Worm (Caenorhabditis elegans) whole organism, L4 larva: Measurements from ENCODE around the gene T28B11.1.

Experiments
- F44E2.7 ChIP-seq: fragments of 200-800 bp; sonication (Bioruptor generic); IDR thresholded peaks from 2 replicates; pipeline ENCODE4 v2.1.2; 2022; ENCODE audit warnings: missing genetic modification characterization, missing compliant biosample characterization
- R02D3.7 ChIP-seq: fragments of 150-350 bp; sonication (generic microtip); optimal IDR thresholded peaks from 3 replicates; lab custom pipeline; 2014; ENCODE audit warnings: missing biosample characterization, missing genetic modification characterization
- Y105C5A.15 ChIP-seq: fragments of 200-800 bp; sonication (Bioruptor generic); IDR thresholded peaks from 2 replicates; pipeline ENCODE4 v1.3.6; 2022; ENCODE audit warnings: missing genetic modification characterization, missing compliant biosample characterization
- Y48G9A.11 ChIP-seq: fragments of 200-800 bp; sonication (Bioruptor generic); IDR thresholded peaks from 2 replicates; pipeline ENCODE4 v1.3.6; 2022; ENCODE audit warnings: missing genetic modification reagents, missing genetic modification characterization, missing compliant biosample characterization
- Y5F2A.4 ChIP-seq: fragments of 200-800 bp; sonication (Bioruptor generic); optimal IDR thresholded peaks from 2 replicates; lab custom pipeline; 2018; ENCODE audit warnings: mild to moderate bottlenecking, missing genetic modification characterization, missing compliant biosample characterization
- ZK337.2 ChIP-seq: fragments of 200-800 bp; sonication (Bioruptor generic); IDR thresholded peaks from 2 replicates; pipeline ENCODE4 v1.3.6; 2022; ENCODE audit warnings: missing genetic modification reagents, missing genetic modification characterization, missing compliant biosample characterization
- aha-1 ChIP-seq: fragments of 150-350 bp; peaks from one replicate; lab custom pipeline; 2014; ENCODE audit warnings: missing biosample characterization, missing genetic modification characterization
- attf-4 ChIP-seq: sonication (generic microtip); optimal IDR thresholded peaks from 3 replicates; lab custom pipeline; 2017; ENCODE audit warnings: missing biosample characterization, missing genetic modification characterization
- ceh-20 ChIP-seq: fragments of 200-800 bp; sonication (Bioruptor generic); IDR thresholded peaks from 2 replicates; pipeline ENCODE4 v1.3.6; 2022; ENCODE audit warnings: missing genetic modification reagents, missing genetic modification characterization, missing compliant biosample characterization
- ces-1 ChIP-seq: fragments of 150-350 bp; sonication (generic microtip); optimal IDR thresholded peaks from 4 replicates; lab custom pipeline; 2014; ENCODE audit warnings: missing biosample characterization, missing genetic modification reagents, missing genetic modification characterization
- daf-16 ChIP-seq, 3 experiments: sonication (generic microtip); optimal IDR thresholded peaks; 2 replicates each; lab custom pipeline; 2016 to 2017; ENCODE audit warnings: missing genetic modification characterization in 3 of 3, missing genetic modification reagents in 3 of 3, mild to moderate bottlenecking in 2 of 3, missing compliant biosample characterization in 2 of 3, missing biosample characterization in 1 of 3, moderate library complexity in 1 of 3
- daf-8 ChIP-seq: fragments of 200-800 bp; sonication (Bioruptor generic); IDR thresholded peaks from 2 replicates; pipeline ENCODE4 v1.3.6; 2022; ENCODE audit warnings: missing genetic modification characterization, missing compliant biosample characterization
- dmd-8 ChIP-seq: fragments of 200-800 bp; sonication (Bioruptor generic); IDR thresholded peaks from 2 replicates; pipeline ENCODE4 v1.3.6; 2022; ENCODE audit warnings: missing genetic modification characterization, missing compliant biosample characterization
- dve-1 ChIP-seq: sonication (generic microtip); optimal IDR thresholded peaks from 2 replicates; lab custom pipeline; 2017; ENCODE audit warnings: antibody characterized with exemption, mild to moderate bottlenecking, missing genetic modification characterization, missing compliant biosample characterization; ENCODE audit not compliant: insufficient read depth
- egl-43 ChIP-seq: fragments of 200-800 bp; sonication (Bioruptor generic); IDR thresholded peaks from 2 replicates; pipeline ENCODE4 v1.3.6; 2022; ENCODE audit warnings: missing genetic modification reagents, missing genetic modification characterization, missing compliant biosample characterization
- gei-8 ChIP-seq: fragments of 200-800 bp; sonication (Bioruptor generic); optimal IDR thresholded peaks from 2 replicates; lab custom pipeline; 2018; ENCODE audit warnings: mild to moderate bottlenecking, missing genetic modification characterization, missing compliant biosample characterization
- hif-1 ChIP-seq, 2 experiments: sonication (generic microtip); optimal IDR thresholded peaks; 2 replicates each; lab custom pipeline; 2016 to 2017; ENCODE audit warnings: missing compliant biosample characterization in 2 of 2, missing genetic modification characterization in 2 of 2, missing genetic modification reagents in 2 of 2, missing genotype in 2 of 2, mild to moderate bottlenecking in 1 of 2
- hlh-11 ChIP-seq: fragments of 200-800 bp; sonication (Bioruptor generic); optimal IDR thresholded peaks from 2 replicates; lab custom pipeline; 2018; ENCODE audit warnings: mild to moderate bottlenecking, missing genetic modification characterization, missing compliant biosample characterization
- hlh-30 ChIP-seq: sonication (generic microtip); optimal IDR thresholded peaks from 2 replicates; lab custom pipeline; 2017; ENCODE audit warnings: antibody characterized with exemption, mild to moderate bottlenecking, missing genetic modification characterization, missing compliant biosample characterization; ENCODE audit not compliant: insufficient read depth
- hmg-1.1 ChIP-seq: fragments of 200-800 bp; sonication (Bioruptor generic); IDR thresholded peaks from 2 replicates; pipeline ENCODE4 v1.3.6; 2022; ENCODE audit warnings: missing genetic modification reagents, missing genetic modification characterization, missing compliant biosample characterization
- jun-1 ChIP-seq: fragments of 150-350 bp; optimal IDR thresholded peaks from 2 replicates; lab custom pipeline; 2014; ENCODE audit warnings: missing biosample characterization, missing genetic modification reagents, missing genetic modification characterization
- lim-7 ChIP-seq: fragments of 200-800 bp; sonication (Bioruptor generic); IDR thresholded peaks from 2 replicates; pipeline ENCODE4 v1.3.6; 2022; ENCODE audit warnings: missing genetic modification characterization, missing compliant biosample characterization
- lin-13 ChIP-seq: fragments of 150-350 bp; optimal IDR thresholded peaks from 2 replicates; lab custom pipeline; 2014; ENCODE audit warnings: missing biosample characterization, missing genetic modification reagents, missing genetic modification characterization
- madf-9 ChIP-seq: fragments of 200-800 bp; sonication (Bioruptor generic); conservative IDR thresholded peaks from 2 replicates; pipeline ENCODE4 v1.3.6; 2022; ENCODE audit warnings: missing genetic modification reagents, missing genetic modification characterization, missing compliant biosample characterization
- mdl-1 ChIP-seq, 2 experiments: fragments of 150-350 bp in 1 of 2; sonication (generic microtip) in 1 of 2; optimal IDR thresholded peaks; 2 replicates each; lab custom pipeline; 2014 to 2017; ENCODE audit warnings: missing biosample characterization in 2 of 2, missing genetic modification characterization in 2 of 2
- mdt-29 ChIP-seq: fragments of 200-800 bp; sonication (Bioruptor generic); IDR thresholded peaks from 2 replicates; pipeline ENCODE4 v1.3.6; 2022; ENCODE audit warnings: missing genetic modification reagents, missing genetic modification characterization, missing compliant biosample characterization
- mxl-3 ChIP-seq: fragments of 200-800 bp; sonication (Bioruptor generic); optimal IDR thresholded peaks from 2 replicates; lab custom pipeline; 2018; ENCODE audit warnings: mild to moderate bottlenecking, missing genetic modification characterization, missing compliant biosample characterization
- nhr-10 ChIP-seq: fragments of 150-350 bp; optimal IDR thresholded peaks from 2 replicates; lab custom pipeline; 2014; ENCODE audit warnings: missing biosample characterization, missing genetic modification characterization
- nhr-28 ChIP-seq: fragments of 150-350 bp; optimal IDR thresholded peaks from 2 replicates; lab custom pipeline; 2014; ENCODE audit warnings: missing biosample characterization, missing genetic modification characterization
- nhr-42 ChIP-seq: fragments of 200-800 bp; sonication (Bioruptor generic); IDR thresholded peaks from 2 replicates; pipeline ENCODE4 v1.3.6; 2022; ENCODE audit warnings: missing genetic modification characterization, missing compliant biosample characterization
- nhr-76 ChIP-seq: fragments of 150-350 bp; optimal IDR thresholded peaks from 2 replicates; lab custom pipeline; 2014; ENCODE audit warnings: missing biosample characterization, missing genetic modification characterization
- nhr-77 ChIP-seq: fragments of 150-350 bp; optimal IDR thresholded peaks from 2 replicates; lab custom pipeline; 2014; ENCODE audit warnings: missing biosample characterization, missing genetic modification characterization
- pha-4 ChIP-seq, 2 experiments: fragments of 150-350 bp in 1 of 2; fragments of 200-800 bp in 1 of 2; sonication (Bioruptor generic) in 1 of 2; IDR thresholded peaks in 1 of 2; optimal IDR thresholded peaks in 1 of 2; 2 replicates each; pipeline versions ENCODE4 v1.3.6 to Lab custom; 2014 to 2022; ENCODE audit warnings: missing genetic modification characterization in 2 of 2, missing genetic modification reagents in 2 of 2, missing biosample characterization in 1 of 2, missing compliant biosample characterization in 1 of 2
- pqm-1 ChIP-seq: sonication (generic microtip); optimal IDR thresholded peaks from 2 replicates; lab custom pipeline; 2017; ENCODE audit warnings: missing biosample characterization, missing genetic modification characterization
- saeg-2 ChIP-seq: fragments of 200-800 bp; sonication (Bioruptor generic); IDR thresholded peaks from 2 replicates; pipeline ENCODE4 v1.3.6; 2022; ENCODE audit warnings: missing genetic modification reagents, missing genetic modification characterization, missing compliant biosample characterization
- sdz-12 ChIP-seq: fragments of 200-800 bp; sonication (Bioruptor generic); optimal IDR thresholded peaks from 2 replicates; lab custom pipeline; 2018; ENCODE audit warnings: mild to moderate bottlenecking, missing genetic modification characterization, missing compliant biosample characterization
- set-16 ChIP-seq: fragments of 200-800 bp; sonication (Bioruptor generic); IDR thresholded peaks from 2 replicates; pipeline ENCODE4 v1.3.6; 2022; ENCODE audit warnings: missing genetic modification reagents, missing genetic modification characterization, missing compliant biosample characterization
- skn-1 ChIP-seq: fragments of 150-350 bp; optimal IDR thresholded peaks from 2 replicates; lab custom pipeline; 2014; ENCODE audit warnings: missing biosample characterization, missing genetic modification characterization
- snpc-1.2 ChIP-seq: fragments of 200-800 bp; sonication (Bioruptor generic); IDR thresholded peaks from 2 replicates; pipeline ENCODE4 v1.3.6; 2022; ENCODE audit warnings: missing genetic modification reagents, missing genetic modification characterization, missing compliant biosample characterization
- snpc-4 ChIP-seq: fragments of 150-350 bp; optimal IDR thresholded peaks from 2 replicates; lab custom pipeline; 2014; ENCODE audit warnings: missing biosample characterization, missing genetic modification characterization
- spr-3 ChIP-seq: fragments of 200-800 bp; sonication (Bioruptor generic); optimal IDR thresholded peaks from 2 replicates; lab custom pipeline; 2018; ENCODE audit warnings: mild to moderate bottlenecking, missing genetic modification characterization, missing compliant biosample characterization
- tra-1 ChIP-seq: fragments of 200-800 bp; sonication (Bioruptor generic); IDR thresholded peaks from 2 replicates; pipeline ENCODE4 v1.3.6; 2022; ENCODE audit warnings: missing genetic modification reagents, missing genetic modification characterization, missing compliant biosample characterization
- unc-130 ChIP-seq: sonication (generic microtip); optimal IDR thresholded peaks from 2 replicates; lab custom pipeline; 2016; ENCODE audit warnings: missing genetic modification reagents, missing genetic modification characterization, missing compliant biosample characterization
- unc-62 ChIP-seq, 3 experiments: fragments of 150-350 bp in 1 of 3; sonication (generic microtip); optimal IDR thresholded peaks in 2 of 3; peaks in 1 of 3; 1 replicate in 1 of 3; 2 replicates in 2 of 3; lab custom pipeline; 2014 to 2017; ENCODE audit warnings: missing biosample characterization in 3 of 3, missing genetic modification characterization in 3 of 3, missing genetic modification reagents in 3 of 3, missing genotype in 1 of 3
- zag-1 ChIP-seq: fragments of 150-350 bp; optimal IDR thresholded peaks from 2 replicates; lab custom pipeline; 2014; ENCODE audit warnings: missing biosample characterization, missing genetic modification characterization
- zip-11 ChIP-seq: fragments of 200-800 bp; sonication (Bioruptor generic); IDR thresholded peaks from 2 replicates; pipeline ENCODE4 v1.3.6; 2022; ENCODE audit warnings: missing genetic modification characterization, missing compliant biosample characterization
- zip-2 ChIP-seq: fragments of 150-350 bp; optimal IDR thresholded peaks from 2 replicates; lab custom pipeline; 2014; ENCODE audit warnings: missing biosample characterization, missing genetic modification characterization

Gene T28B11.1

DNA sequence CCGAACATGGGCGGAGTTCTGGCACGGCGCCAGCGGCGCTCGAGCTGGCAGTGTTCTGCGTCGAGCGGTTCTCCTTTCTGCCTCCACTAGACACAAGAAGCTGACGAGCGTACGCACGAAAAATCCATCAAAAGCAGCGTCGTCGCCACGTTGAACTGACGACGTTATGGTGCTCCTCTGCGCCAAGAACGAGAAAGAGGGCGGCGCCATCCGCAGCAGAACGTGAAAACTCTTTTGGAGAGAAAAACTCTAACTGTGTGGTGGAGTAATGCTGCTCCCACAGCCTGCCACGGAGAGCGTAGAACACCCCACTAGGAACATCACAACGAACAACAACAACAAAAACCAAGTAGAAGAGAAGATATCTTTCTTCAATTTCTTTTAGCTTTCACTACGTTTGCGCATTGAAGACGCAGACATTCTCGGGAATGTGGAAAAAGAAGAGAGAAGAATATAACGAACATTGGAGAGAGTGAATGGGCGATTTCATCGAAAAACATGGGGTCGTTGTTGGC, 10.3 kb downstream of the T28B11.1 start (continued):
- TF ChIP-seq zip-2 (tag; lab: Kevin White, UChicago) (no peak), tra-1 (GFP tag; lab: Robert Waterston, UW) (no peak)

DNA sequence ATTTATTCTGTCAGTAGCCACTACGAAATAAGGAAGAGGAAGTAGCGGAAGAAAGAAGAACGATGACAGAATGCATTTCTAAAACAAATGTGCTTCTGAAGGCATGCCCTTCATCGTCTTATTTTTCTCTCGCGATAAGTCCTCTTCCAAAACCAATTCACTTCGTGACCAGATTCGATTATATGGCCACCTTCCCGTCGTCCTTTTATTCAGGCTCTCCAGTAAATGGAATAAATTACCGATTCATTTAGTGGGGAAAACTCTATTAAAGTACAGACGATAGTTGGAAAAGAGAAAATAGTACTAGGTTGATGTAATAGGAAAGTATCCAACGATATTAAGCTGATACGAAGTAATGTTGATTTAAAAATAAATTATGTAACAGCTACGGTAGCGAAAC, 10.9 kb downstream of the T28B11.1 start:
- TF ChIP-seq ces-1 (GFP tag; lab: Kevin White, UChicago) (peak; percentile 86), madf-9 (no peak), Y48G9A.11 (GFP tag; lab: Robert Waterston, UW) (no peak), mdt-29 (no peak), zag-1 (tag; lab: Kevin White, UChicago) (no peak)

DNA sequence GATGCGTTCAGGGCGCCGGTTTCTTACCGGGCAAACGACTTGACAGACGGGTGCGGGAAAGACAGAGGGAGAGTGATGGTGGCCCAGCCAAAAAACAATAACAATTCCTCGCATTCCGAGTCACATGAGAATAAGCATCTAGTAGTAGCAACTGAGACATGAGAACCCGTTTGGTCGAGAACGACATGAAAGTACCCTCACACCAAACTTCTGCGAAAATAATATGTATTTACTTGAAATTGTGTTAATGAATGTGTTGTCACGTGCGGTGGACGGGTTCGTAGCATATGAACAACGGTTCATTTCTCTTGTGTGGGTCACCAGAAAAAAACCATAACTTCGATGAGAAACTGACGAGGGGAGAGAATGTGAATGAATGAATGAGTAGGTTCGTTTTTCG, 11.3 kb downstream of the T28B11.1 start:
- TF ChIP-seq zip-11 (GFP tag; lab: Robert Waterston, UW) (no peak), nhr-28 (peak; percentile 4), ceh-20 (GFP tag; lab: Robert Waterston, UW) (no peak), saeg-2 (GFP tag; lab: Robert Waterston, UW) (no peak), Y105C5A.15 (no peak), snpc-1.2 (GFP tag; lab: Robert Waterston, UW) (no peak), R02D3.7 (no peak), hif-1 (tag; optimal IDR thresholded peaks at IDR 0.05; lab: Kevin White, UChicago) (no peak), daf-8 (GFP tag; lab: Robert Waterston, UW) (no peak), mdl-1 (tag; optimal IDR thresholded peaks at IDR 0.05; lab: Kevin White, UChicago) (peak in 1 of 2 experiments; percentile 49), hlh-11 (no peak), zip-2 (tag; lab: Kevin White, UChicago) (no peak), unc-62 (GFP tag; optimal IDR thresholded peaks at IDR 0.05 in 1 of 2; lab: Kevin White, UChicago) (peak in 1 of 2 experiments; percentile 26), unc-62 (tag; optimal IDR thresholded peaks at IDR 0.05; lab: Kevin White, UChicago) (no peak), nhr-10 (tag; lab: Kevin White, UChicago) (no peak), hlh-30 (tag; lab: Kevin White, UChicago) (peak; percentile 65), lim-7 (GFP tag; lab: Robert Waterston, UW) (no peak), pqm-1 (tag; lab: Kevin White, UChicago) (no peak), unc-130 (no peak), F44E2.7 (no peak), nhr-42 (GFP tag; lab: Robert Waterston, UW) (no peak), set-16 (GFP tag; lab: Robert Waterston, UW) (no peak), attf-4 (tag; lab: Kevin White, UChicago) (no peak), jun-1 (no peak), egl-43 (GFP tag; lab: Robert Waterston, UW) (no peak), nhr-77 (tag; lab: Kevin White, UChicago) (no peak), ZK337.2 (GFP tag; lab: Robert Waterston, UW) (no peak), Y5F2A.4 (no peak), spr-3 (GFP tag; lab: Kevin White, UChicago) (no peak), aha-1 (tag; lab: Kevin White, UChicago) (no peak), dmd-8 (GFP tag; lab: Robert Waterston, UW) (no peak), skn-1 (tag; lab: Kevin White, UChicago) (no peak), dve-1 (tag; lab: Kevin White, UChicago) (peak; percentile 6), hmg-1.1 (GFP tag; lab: Robert Waterston, UW) (no peak), snpc-4 (tag; lab: Kevin White, UChicago) (no peak), daf-16 (GFP tag; optimal IDR thresholded peaks at IDR 0.05; lab: Kevin White, UChicago) (no peak), daf-16 (tag; optimal IDR thresholded peaks at IDR 0.05; lab: Kevin White, UChicago) (no peak), nhr-76 (tag; lab: Kevin White, UChicago) (no peak), sdz-12 (GFP tag; lab: Kevin White, UChicago) (no peak), mdt-29 (no peak), lin-13 (GFP tag; lab: Kevin White, UChicago) (no peak), gei-8 (GFP tag; lab: Kevin White, UChicago) (no peak), pha-4 (GFP tag; IDR thresholded peaks at IDR 0.05; lab: Robert Waterston, UW) (no peak), pha-4 (tag; optimal IDR thresholded peaks at IDR 0.05; lab: Kevin White, UChicago) (no peak), mxl-3 (GFP tag; lab: Kevin White, UChicago) (no peak)
